Fruit fly (Drosophila melanogaster) whole organism, embryonic: ENCODE results near the gene plum.

Experiments
- B-H1 ChIP-seq: fragments of 200-800 bp; sonication (Bioruptor generic); IDR thresholded peaks from 3 replicates; pipeline ENCODE4 v1.3.6; 2022; ENCODE audit warnings: missing biosample characterization, missing genetic modification characterization
- B-H2 ChIP-seq: fragments of 200-800 bp; sonication (Bioruptor generic); optimal IDR thresholded peaks from 2 replicates; lab custom pipeline; 2018; ENCODE audit warnings: missing biosample characterization, mild to moderate bottlenecking, missing genetic modification characterization
- C15 ChIP-seq: fragments of 200-800 bp; sonication (Bioruptor generic); IDR thresholded peaks from 3 replicates; pipeline ENCODE4 v1.3.6; 2022; ENCODE audit warnings: missing biosample characterization, missing genetic modification characterization
- CG1024 ChIP-seq: fragments of 200-800 bp; sonication (Bioruptor generic); IDR thresholded peaks from 2 replicates; pipeline ENCODE4 v1.3.6; 2022; ENCODE audit warnings: missing biosample characterization, missing genetic modification characterization
- CG10366 ChIP-seq: fragments of 200-800 bp; sonication (Bioruptor generic); IDR thresholded peaks from 2 replicates; pipeline ENCODE4 v1.3.6; 2022; ENCODE audit warnings: missing biosample characterization, missing genetic modification characterization
- CG10565 ChIP-seq: fragments of 200-800 bp; sonication (Bioruptor generic); optimal IDR thresholded peaks from 3 replicates; lab custom pipeline; 2016; ENCODE audit warnings: missing biosample characterization, mild to moderate bottlenecking, missing genetic modification characterization
- CG12104 ChIP-seq: fragments of 200-800 bp; sonication (Bioruptor generic); optimal IDR thresholded peaks from 3 replicates; lab custom pipeline; 2016; ENCODE audit warnings: missing biosample characterization, missing genetic modification characterization
- CG12744 ChIP-seq: fragments of 200-800 bp; sonication (Bioruptor generic); optimal IDR thresholded peaks from 2 replicates; lab custom pipeline; 2016; ENCODE audit warnings: missing biosample characterization, missing genetic modification characterization
- CG13624 ChIP-seq: fragments of 200-800 bp; sonication (Bioruptor generic); optimal IDR thresholded peaks from 2 replicates; lab custom pipeline; 2016; ENCODE audit warnings: missing biosample characterization, missing genetic modification characterization
- CG14860 ChIP-seq: fragments of 200-800 bp; sonication (Bioruptor generic); IDR thresholded peaks from 3 replicates; pipeline ENCODE4 v1.3.6; 2022; ENCODE audit warnings: missing biosample characterization, missing genetic modification characterization; ENCODE audit not compliant: partially characterized antibody
- CG17361 ChIP-seq: fragments of 200-800 bp; sonication (Bioruptor generic); IDR thresholded peaks from 3 replicates; pipeline ENCODE4 v1.3.6; 2022; ENCODE audit warnings: missing biosample characterization, missing genetic modification characterization
- CG17612 ChIP-seq: fragments of 200-800 bp; sonication (Bioruptor generic); IDR thresholded peaks from 2 replicates; pipeline ENCODE4 v1.3.6; 2022; ENCODE audit warnings: missing biosample characterization, missing genetic modification characterization
- CG18619 ChIP-seq: fragments of 200-800 bp; sonication (Bioruptor generic); optimal IDR thresholded peaks from 3 replicates; lab custom pipeline; 2017; ENCODE audit warnings: missing biosample characterization, mild to moderate bottlenecking, missing genetic modification characterization
- CG2120 ChIP-seq: fragments of 200-800 bp; sonication (Bioruptor generic); optimal IDR thresholded peaks from 3 replicates; lab custom pipeline; 2016; ENCODE audit warnings: missing biosample characterization, missing genetic modification characterization
- CG32532 ChIP-seq: fragments of 200-800 bp; sonication (Bioruptor generic); IDR thresholded peaks from 2 replicates; pipeline ENCODE4 v1.3.6; 2022; ENCODE audit warnings: missing biosample characterization, missing genetic modification characterization
- CG34376 ChIP-seq: fragments of 200-800 bp; sonication (Bioruptor generic); optimal IDR thresholded peaks from 2 replicates; lab custom pipeline; 2018; ENCODE audit warnings: missing biosample characterization, mild to moderate bottlenecking, missing genetic modification characterization
- CG6175 ChIP-seq: fragments of 200-800 bp; sonication (Bioruptor generic); IDR thresholded peaks from 3 replicates; pipeline ENCODE4 v1.3.6; 2022; ENCODE audit warnings: missing biosample characterization, missing genetic modification characterization
- CG6689 ChIP-seq: fragments of 200-800 bp; sonication (Bioruptor generic); IDR thresholded peaks from 2 replicates; pipeline ENCODE4 v1.3.6; 2022; ENCODE audit warnings: missing biosample characterization, missing genetic modification characterization
- CG8924 ChIP-seq: fragments of 200-800 bp; optimal IDR thresholded peaks from 3 replicates; lab custom pipeline; 2019; ENCODE audit warnings: missing biosample characterization, mild to moderate bottlenecking, missing genetic modification characterization, moderate library complexity
- Doc3 ChIP-seq: fragments of 200-800 bp; sonication (Bioruptor generic); IDR thresholded peaks from 3 replicates; pipeline ENCODE4 v1.3.6; 2022; ENCODE audit warnings: missing biosample characterization, missing genetic modification characterization; ENCODE audit not compliant: partially characterized antibody
- H15 ChIP-seq: fragments of 200-800 bp; sonication (Bioruptor generic); IDR thresholded peaks from 3 replicates; pipeline ENCODE4 v1.3.6; 2022; ENCODE audit warnings: missing biosample characterization, missing genetic modification characterization
- HLH54F ChIP-seq: fragments of 200-800 bp; sonication (Bioruptor generic); optimal IDR thresholded peaks from 3 replicates; lab custom pipeline; 2016; ENCODE audit warnings: missing biosample characterization, missing genetic modification characterization
- Hmx ChIP-seq: fragments of 200-800 bp; sonication (Bioruptor generic); optimal IDR thresholded peaks from 2 replicates; lab custom pipeline; 2016; ENCODE audit warnings: missing biosample characterization, missing genetic modification characterization
- Hsf ChIP-seq: fragments of 200-800 bp; sonication (Bioruptor generic); optimal IDR thresholded peaks from 3 replicates; lab custom pipeline; 2016; ENCODE audit warnings: missing biosample characterization, missing genetic modification characterization
- Nf-YB ChIP-seq: fragments of 200-800 bp; sonication (Bioruptor generic); optimal IDR thresholded peaks from 3 replicates; lab custom pipeline; 2019; ENCODE audit warnings: missing biosample characterization, mild to moderate bottlenecking, missing genetic modification characterization, moderate library complexity
- Oaz ChIP-seq: fragments of 200-800 bp; sonication (Bioruptor generic); IDR thresholded peaks from 2 replicates; pipeline ENCODE4 v1.3.6; 2022; ENCODE audit warnings: missing biosample characterization, missing genetic modification characterization
- Sox100B ChIP-seq: fragments of 200-800 bp; sonication (Bioruptor generic); optimal IDR thresholded peaks from 3 replicates; lab custom pipeline; 2018; ENCODE audit warnings: missing biosample characterization, mild to moderate bottlenecking, missing genetic modification characterization
- YL-1 ChIP-seq: fragments of 200-800 bp; sonication (Bioruptor generic); optimal IDR thresholded peaks from 3 replicates; lab custom pipeline; 2017; ENCODE audit warnings: missing biosample characterization, mild to moderate bottlenecking, missing genetic modification characterization
- ab ChIP-seq: fragments of 200-800 bp; sonication (Bioruptor generic); optimal IDR thresholded peaks from 2 replicates; lab custom pipeline; 2016; ENCODE audit warnings: missing biosample characterization, missing genetic modification characterization
- abd-A ChIP-seq: fragments of 200-800 bp; sonication (Bioruptor generic); optimal IDR thresholded peaks from 3 replicates; lab custom pipeline; 2019; ENCODE audit warnings: missing biosample characterization, mild to moderate bottlenecking, missing genetic modification characterization, moderate library complexity
- ash1 ChIP-seq: fragments of 200-800 bp; sonication (Bioruptor generic); optimal IDR thresholded peaks from 2 replicates; lab custom pipeline; 2018; ENCODE audit warnings: missing biosample characterization, mild to moderate bottlenecking, missing genetic modification characterization
- ato ChIP-seq: fragments of 200-800 bp; sonication (Bioruptor generic); IDR thresholded peaks from 2 replicates; pipeline ENCODE4 v1.3.6; 2022; ENCODE audit warnings: missing biosample characterization, missing genetic modification characterization; ENCODE audit not compliant: partially characterized antibody
- bowl ChIP-seq: fragments of 200-800 bp; sonication (Bioruptor generic); IDR thresholded peaks from 2 replicates; pipeline ENCODE4 v1.3.6; 2022; ENCODE audit warnings: missing biosample characterization, missing genetic modification characterization
- btn ChIP-seq: fragments of 200-800 bp; sonication (Bioruptor generic); optimal IDR thresholded peaks from 2 replicates; lab custom pipeline; 2016; ENCODE audit warnings: missing biosample characterization, missing genetic modification characterization
- chn ChIP-seq: fragments of 200-800 bp; sonication (Bioruptor generic); optimal IDR thresholded peaks from 2 replicates; lab custom pipeline; 2016; ENCODE audit warnings: missing biosample characterization, missing genetic modification characterization
- crol ChIP-seq: fragments of 200-800 bp; sonication (Bioruptor generic); IDR thresholded peaks from 2 replicates; pipeline ENCODE4 v1.3.6; 2022; ENCODE audit warnings: missing biosample characterization, missing genetic modification characterization
- crp ChIP-seq, 2 experiments: fragments of 200-800 bp; sonication (Bioruptor generic); optimal IDR thresholded peaks; 2 replicates in 1 of 2; 3 replicates in 1 of 2; lab custom pipeline; 2017; ENCODE audit warnings: missing biosample characterization in 2 of 2, missing genetic modification characterization in 2 of 2, mild to moderate bottlenecking in 1 of 2, moderate library complexity in 1 of 2
- esg ChIP-seq: fragments of 200-800 bp; sonication (Bioruptor generic); conservative IDR thresholded peaks from 2 replicates; pipeline ENCODE4 v1.3.6; 2022; ENCODE audit warnings: missing biosample characterization, missing genetic modification characterization
- ftz-f1 ChIP-seq: fragments of 200-800 bp; sonication (Bioruptor generic); optimal IDR thresholded peaks from 2 replicates; lab custom pipeline; 2016; ENCODE audit warnings: missing biosample characterization, missing genetic modification characterization
- jumu ChIP-seq: fragments of 200-800 bp; sonication (Bioruptor generic); optimal IDR thresholded peaks from 3 replicates; lab custom pipeline; 2016; ENCODE audit warnings: missing biosample characterization, missing genetic modification characterization
- lola ChIP-seq, 3 experiments: fragments of >200 bp in 2 of 3; fragments of 200-800 bp in 1 of 3; sonication (Bioruptor generic) in 1 of 3; optimal IDR thresholded peaks; 2 replicates each; lab custom pipeline; 2017 to 2019; ENCODE audit warnings: missing biosample characterization in 3 of 3, missing genetic modification characterization in 3 of 3, mild to moderate bottlenecking in 1 of 3, moderate library complexity in 1 of 3
- maf-S ChIP-seq: fragments of 200-800 bp; sonication (Bioruptor generic); optimal IDR thresholded peaks from 2 replicates; lab custom pipeline; 2016; ENCODE audit warnings: missing biosample characterization, missing genetic modification characterization
- ranshi ChIP-seq: fragments of 200-800 bp; sonication (Bioruptor generic); IDR thresholded peaks from 2 replicates; pipeline ENCODE4 v1.3.6; 2022; ENCODE audit warnings: missing biosample characterization, missing genetic modification characterization
- sens ChIP-seq: fragments of 200-800 bp; sonication (Bioruptor generic); peaks from one replicate; lab custom pipeline; 2016; ENCODE audit warnings: missing biosample characterization, missing genetic modification characterization
- so ChIP-seq: fragments of 200-800 bp; sonication (Bioruptor generic); IDR thresholded peaks from 3 replicates; pipeline ENCODE4 v1.3.6; 2022; ENCODE audit warnings: missing biosample characterization, missing genetic modification characterization
- sr ChIP-seq: fragments of 200-800 bp; sonication (Bioruptor generic); IDR thresholded peaks from 3 replicates; pipeline ENCODE4 v1.3.6; 2022; ENCODE audit warnings: missing biosample characterization, missing genetic modification characterization
- tup ChIP-seq: fragments of 200-800 bp; sonication (Bioruptor generic); optimal IDR thresholded peaks from 2 replicates; lab custom pipeline; 2016; ENCODE audit warnings: missing biosample characterization, mild to moderate bottlenecking, missing genetic modification characterization, moderate library complexity
- twi ChIP-seq: fragments of 200-800 bp; optimal IDR thresholded peaks from 2 replicates; lab custom pipeline; 2019; ENCODE audit warnings: missing biosample characterization, mild to moderate bottlenecking, missing genetic modification characterization, moderate library complexity
- tx ChIP-seq: fragments of 200-800 bp; sonication (Bioruptor generic); optimal IDR thresholded peaks from 2 replicates; lab custom pipeline; 2016; ENCODE audit warnings: missing biosample characterization, missing genetic modification characterization

The plum gene

DNA sequence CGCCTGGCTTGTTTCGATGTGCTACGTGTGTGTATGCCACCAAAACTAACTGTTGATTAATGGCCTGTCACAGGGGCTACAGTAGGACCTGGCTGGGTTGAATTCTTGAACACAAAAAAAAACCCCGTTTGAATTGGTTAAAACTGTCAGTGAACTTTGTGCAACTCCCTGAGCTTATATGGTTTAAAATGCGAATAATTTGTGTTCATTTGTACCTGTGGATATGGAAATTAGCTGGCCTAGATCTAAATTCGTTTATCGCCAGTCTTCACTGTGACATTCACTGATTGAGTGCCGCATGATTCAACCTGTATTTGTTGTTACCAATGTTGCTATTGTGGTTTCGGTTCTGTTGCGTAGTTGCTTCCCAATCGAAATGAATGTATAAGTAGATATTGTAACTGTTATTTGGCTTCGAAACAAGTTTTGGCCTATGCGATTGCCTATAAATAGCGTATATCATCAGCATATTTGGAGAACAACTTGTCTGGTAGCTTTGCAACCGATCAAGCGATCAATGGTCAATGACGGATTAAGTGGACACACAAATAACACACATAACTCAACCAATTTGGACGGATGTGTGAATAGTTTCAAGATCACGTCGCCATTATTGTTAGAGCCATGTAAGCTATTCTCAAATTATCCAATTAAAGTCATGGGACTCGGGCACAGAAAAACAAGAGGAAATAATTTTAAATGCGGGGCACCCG lies 22.7 kb upstream of the plum start (continued):
- TF ChIP-seq lola (GFP tag; optimal IDR thresholded peaks at IDR 0.05; lab: Kevin White, UChicago) (peak in 1 of 3 experiments; percentile 49), Hsf (GFP tag; lab: Kevin White, UChicago) (peak; percentile 70), twi (tag; lab: Kevin White, UChicago) (no peak), esg (GFP tag; lab: Robert Waterston, UW) (peak; percentile 77), crp (GFP tag; optimal IDR thresholded peaks at IDR 0.05; lab: Kevin White, UChicago) (no peak), maf-S (GFP tag; lab: Kevin White, UChicago) (peak; percentile 57), CG34376 (peak; percentile 51), crol (GFP tag; lab: Robert Waterston, UW) (no peak), YL-1 (GFP tag; lab: Kevin White, UChicago) (no peak), sens (GFP tag; lab: Kevin White, UChicago) (peak; percentile 94), C15 (peak; percentile 36; the same call in 1 of the 3 replicates), CG17361 (GFP tag; lab: Robert Waterston, UW) (peak; percentile 50; the same call in 1 of the 3 replicates), CG8924 (tag; lab: Kevin White, UChicago) (peak; percentile 57), ftz-f1 (GFP tag; lab: Kevin White, UChicago) (no peak), tx (GFP tag; lab: Kevin White, UChicago) (peak; percentile 68), so (GFP tag; lab: Robert Waterston, UW) (peak; percentile 72), abd-A (peak; percentile 92), CG12744 (peak; percentile 46), CG1024 (0 out of 2 replicates have a peak, but pooled peaks have one; percentile 38), sr (no peak; the same call in 2 of the 3 replicates), ab (GFP tag; lab: Kevin White, UChicago) (peak; percentile 70), CG2120 (GFP tag; lab: Kevin White, UChicago) (peak; percentile 92), CG10565 (GFP tag; lab: Kevin White, UChicago) (no peak), CG17612 (GFP tag; lab: Robert Waterston, UW) (0 out of 2 replicates have a peak, but pooled peaks have one; percentile 17), ash1 (GFP tag; lab: Kevin White, UChicago) (no peak), CG12104 (GFP tag; lab: Kevin White, UChicago) (peak; percentile 59), B-H1 (GFP tag; lab: Robert Waterston, UW) (peak; percentile 66; the same call in 2 of the 3 replicates), chn (GFP tag; lab: Kevin White, UChicago) (peak; percentile 63), CG18619 (GFP tag; lab: Kevin White, UChicago) (peak; percentile 70), HLH54F (peak; percentile 77), B-H2 (peak; percentile 46), CG10366 (GFP tag; lab: Robert Waterston, UW) (peak; percentile 78), tup (peak; percentile 17), Sox100B (GFP tag; lab: Kevin White, UChicago) (peak; percentile 42), ranshi (GFP tag; lab: Robert Waterston, UW) (peak; percentile 72), btn (peak; percentile 19), CG14860 (no peak), H15 (GFP tag; lab: Robert Waterston, UW) (peak; percentile 60; the same call in 1 of the 3 replicates), Oaz (GFP tag; lab: Robert Waterston, UW) (0 out of 2 replicates have a peak, but pooled peaks have one; percentile 40), jumu (GFP tag; lab: Kevin White, UChicago) (peak; percentile 77), CG32532 (GFP tag; lab: Robert Waterston, UW) (peak; percentile 91), CG13624 (GFP tag; lab: Kevin White, UChicago) (peak; percentile 79), bowl (GFP tag; lab: Robert Waterston, UW) (0 out of 2 replicates have a peak, but pooled peaks have one; percentile 30), Nf-YB (peak; percentile 46), CG6689 (peak; percentile 82), CG6175 (GFP tag; lab: Robert Waterston, UW) (peak; percentile 71; the same call in 2 of the 3 replicates), Doc3 (GFP tag; lab: Robert Waterston, UW) (no peak), ato (GFP tag; lab: Robert Waterston, UW) (no peak), Hmx (GFP tag; lab: Kevin White, UChicago) (peak; percentile 1)
